Fruit fly (Drosophila melanogaster) whole organism, wandering third instar larva: ENCODE data around the gene CG4942.

Experiments used
- Dfd ChIP-seq: fragments of >200 bp; optimal IDR thresholded peaks from 2 replicates; lab custom pipeline; 2017; ENCODE audit warnings: missing biosample characterization, missing genetic modification characterization
- br ChIP-seq: fragments of 200-800 bp; sonication (Bioruptor generic); optimal IDR thresholded peaks from 2 replicates; lab custom pipeline; 2016; ENCODE audit warnings: missing biosample characterization, missing genetic modification characterization
- brk ChIP-seq: fragments of 200-800 bp; sonication (Bioruptor generic); optimal IDR thresholded peaks from 2 replicates; lab custom pipeline; 2016; ENCODE audit warnings: missing biosample characterization, mild to moderate bottlenecking, missing genetic modification characterization
- pan ChIP-seq: fragments of >200 bp; optimal IDR thresholded peaks from 2 replicates; lab custom pipeline; 2017
- psq ChIP-seq: fragments of 200-800 bp; sonication (Bioruptor generic); optimal IDR thresholded peaks from 3 replicates; lab custom pipeline; 2017; ENCODE audit warnings: missing biosample characterization, mild to moderate bottlenecking, missing genetic modification characterization, moderate library complexity

DNA sequence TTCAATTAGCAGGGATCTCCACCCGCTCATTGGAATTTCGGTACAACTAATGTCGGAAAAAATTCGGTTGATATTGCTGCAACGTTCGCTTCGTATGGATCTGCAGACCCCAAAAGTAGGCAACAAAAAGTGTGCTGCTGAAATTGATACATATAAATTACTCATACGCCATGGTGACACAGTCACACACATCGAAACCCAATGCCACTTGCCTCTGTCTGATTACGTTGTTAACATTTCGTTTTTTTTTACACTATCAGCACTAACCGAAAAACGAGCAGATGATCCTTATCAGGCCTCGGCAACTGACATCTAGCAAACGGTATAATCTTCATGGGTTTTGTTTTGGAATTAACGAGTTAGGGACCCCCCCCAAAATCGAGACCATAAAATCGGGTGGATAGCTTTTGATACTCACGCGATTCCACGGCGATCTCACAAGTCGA, 22.1 kb downstream of the CG4942 start:
- peak; percentile 7 for TF ChIP-seq br (GFP tag; lab: Kevin White, UChicago)
- TF ChIP-seq brk (GFP tag; lab: Kevin White, UChicago), result no peak
- no peak for TF ChIP-seq Dfd (GFP tag; lab: Kevin White, UChicago)
- TF ChIP-seq pan (lab: Kevin White, UChicago), result no peak
- no peak for TF ChIP-seq psq (GFP tag; lab: Kevin White, UChicago)
